Fruit fly (Drosophila melanogaster) whole organism, embryonic: ENCODE data around the gene Pex16.

Experiments used
- ATbp ChIP-seq: fragments of 200-800 bp; sonication (Bioruptor generic); optimal IDR thresholded peaks from 2 replicates; lab custom pipeline; 2017; ENCODE audit warnings: missing biosample characterization, mild to moderate bottlenecking, missing genetic modification characterization, missing genetic modification reagents
- Ada2b ChIP-seq: fragments of 200-800 bp; sonication (Bioruptor generic); IDR thresholded peaks from 2 replicates; pipeline ENCODE4 v1.3.6; 2022; ENCODE audit warnings: missing biosample characterization, missing genetic modification characterization
- Antp ChIP-seq: fragments of 200-800 bp; sonication (Bioruptor generic); optimal IDR thresholded peaks from 3 replicates; lab custom pipeline; 2016; ENCODE audit warnings: missing biosample characterization, missing genetic modification characterization
- CG10147 ChIP-seq: fragments of 200-800 bp; sonication (Bioruptor generic); optimal IDR thresholded peaks from 2 replicates; lab custom pipeline; 2019; ENCODE audit warnings: missing biosample characterization, mild to moderate bottlenecking, missing genetic modification characterization, moderate library complexity
- CG10366 ChIP-seq: fragments of 200-800 bp; sonication (Bioruptor generic); IDR thresholded peaks from 2 replicates; pipeline ENCODE4 v1.3.6; 2022; ENCODE audit warnings: missing biosample characterization, missing genetic modification characterization
- CG10565 ChIP-seq: fragments of 200-800 bp; sonication (Bioruptor generic); optimal IDR thresholded peaks from 3 replicates; lab custom pipeline; 2016; ENCODE audit warnings: missing biosample characterization, mild to moderate bottlenecking, missing genetic modification characterization
- CG10979 ChIP-seq: fragments of 200-800 bp; sonication (Bioruptor generic); optimal IDR thresholded peaks from 2 replicates; lab custom pipeline; 2018; ENCODE audit warnings: missing biosample characterization, mild to moderate bottlenecking, missing genetic modification characterization, moderate library complexity
- CG11456 ChIP-seq: fragments of 200-800 bp; sonication (Bioruptor generic); IDR thresholded peaks from 3 replicates; pipeline ENCODE4 v1.3.6; 2022; ENCODE audit warnings: missing biosample characterization, missing genetic modification characterization
- CG11696 ChIP-seq: fragments of 200-800 bp; sonication (Bioruptor generic); IDR thresholded peaks from 2 replicates; pipeline ENCODE4 v1.3.6; 2022; ENCODE audit warnings: missing biosample characterization, missing genetic modification characterization
- CG12942 ChIP-seq: fragments of 200-800 bp; sonication (Bioruptor generic); optimal IDR thresholded peaks from 3 replicates; lab custom pipeline; 2016; ENCODE audit warnings: missing biosample characterization, missing genetic modification characterization
- CG16813 ChIP-seq: fragments of 200-800 bp; sonication (Bioruptor generic); IDR thresholded peaks from 3 replicates; pipeline ENCODE4 v1.3.6; 2022; ENCODE audit warnings: missing biosample characterization, missing genetic modification characterization; ENCODE audit not compliant: partially characterized antibody
- CG17568 ChIP-seq: fragments of 200-800 bp; sonication (Bioruptor generic); optimal IDR thresholded peaks from 2 replicates; lab custom pipeline; 2018; ENCODE audit warnings: missing biosample characterization, mild to moderate bottlenecking, missing genetic modification characterization, moderate library complexity
- CG18599 ChIP-seq: fragments of 200-800 bp; sonication (Bioruptor generic); optimal IDR thresholded peaks from 3 replicates; lab custom pipeline; 2017; ENCODE audit warnings: missing biosample characterization, missing genetic modification characterization, mild to moderate bottlenecking, moderate library complexity, missing genetic modification reagents
- CG30431 ChIP-seq: fragments of 200-800 bp; sonication (Bioruptor generic); optimal IDR thresholded peaks from 2 replicates; lab custom pipeline; 2017; ENCODE audit warnings: missing biosample characterization, missing genetic modification characterization
- CG3163 ChIP-seq: fragments of 200-800 bp; sonication (Bioruptor generic); optimal IDR thresholded peaks from 3 replicates; lab custom pipeline; 2016; ENCODE audit warnings: missing biosample characterization, missing genetic modification characterization
- CG34422 ChIP-seq: fragments of 200-800 bp; sonication (Bioruptor generic); IDR thresholded peaks from 3 replicates; pipeline ENCODE4 v1.3.6; 2022; ENCODE audit warnings: missing biosample characterization, missing genetic modification characterization
- CG3838 ChIP-seq: fragments of 200-800 bp; sonication (Bioruptor generic); optimal IDR thresholded peaks from 3 replicates; lab custom pipeline; 2016; ENCODE audit warnings: missing biosample characterization, missing genetic modification characterization
- CG3847 ChIP-seq: fragments of 200-800 bp; sonication (Bioruptor generic); IDR thresholded peaks from 2 replicates; pipeline ENCODE4 v1.3.6; 2022; ENCODE audit warnings: missing biosample characterization, missing genetic modification characterization
- CG4328 ChIP-seq: fragments of 200-800 bp; sonication (Bioruptor generic); optimal IDR thresholded peaks from 3 replicates; lab custom pipeline; 2017; ENCODE audit warnings: missing biosample characterization, missing genetic modification reagents, missing genetic modification characterization
- CG4424 ChIP-seq: fragments of 200-800 bp; sonication (Bioruptor generic); optimal IDR thresholded peaks from 3 replicates; lab custom pipeline; 2016; ENCODE audit warnings: missing biosample characterization, missing genetic modification characterization
- CG4617 ChIP-seq: fragments of 200-800 bp; sonication (Bioruptor generic); optimal IDR thresholded peaks from 3 replicates; lab custom pipeline; 2016; ENCODE audit warnings: missing biosample characterization, missing genetic modification characterization, borderline replicate concordance
- CG4854 ChIP-seq: fragments of 200-800 bp; sonication (Bioruptor generic); optimal IDR thresholded peaks from 2 replicates; lab custom pipeline; 2016; ENCODE audit warnings: missing biosample characterization, missing genetic modification characterization, inconsistent platforms
- CG5245 ChIP-seq: fragments of 200-800 bp; sonication (Bioruptor generic); optimal IDR thresholded peaks from 3 replicates; lab custom pipeline; 2016; ENCODE audit warnings: missing biosample characterization, missing genetic modification characterization
- CG6175 ChIP-seq: fragments of 200-800 bp; sonication (Bioruptor generic); IDR thresholded peaks from 3 replicates; pipeline ENCODE4 v1.3.6; 2022; ENCODE audit warnings: missing biosample characterization, missing genetic modification characterization
- CG7372 ChIP-seq: fragments of 200-800 bp; sonication (Bioruptor generic); IDR thresholded peaks from 2 replicates; pipeline ENCODE4 v1.3.6; 2022; ENCODE audit warnings: missing biosample characterization, missing genetic modification characterization
- Dref ChIP-seq: fragments of 200-800 bp; sonication (Bioruptor generic); IDR thresholded peaks from 2 replicates; pipeline ENCODE4 v1.3.6; 2022; ENCODE audit warnings: missing biosample characterization, missing genetic modification characterization
- Gug ChIP-seq: fragments of 200-800 bp; sonication (Bioruptor generic); IDR thresholded peaks from 4 replicates; pipeline ENCODE4 v1.3.6; 2022; ENCODE audit warnings: missing biosample characterization, missing genetic modification characterization
- HLH3B ChIP-seq: fragments of 200-800 bp; sonication (Bioruptor generic); IDR thresholded peaks from 2 replicates; pipeline ENCODE4 v1.3.6; 2022; ENCODE audit warnings: missing biosample characterization, missing genetic modification characterization
- Hmx ChIP-seq: fragments of 200-800 bp; sonication (Bioruptor generic); optimal IDR thresholded peaks from 2 replicates; lab custom pipeline; 2016; ENCODE audit warnings: missing biosample characterization, missing genetic modification characterization
- Lhr ChIP-seq: fragments of 200-800 bp; sonication (Bioruptor generic); optimal IDR thresholded peaks from 3 replicates; lab custom pipeline; 2017; ENCODE audit warnings: mild to moderate bottlenecking, missing biosample characterization, missing genetic modification reagents, missing genetic modification characterization
- MESR4 ChIP-seq: fragments of 200-800 bp; sonication (Bioruptor generic); optimal IDR thresholded peaks from 2 replicates; lab custom pipeline; 2018; ENCODE audit warnings: missing biosample characterization, mild to moderate bottlenecking, missing genetic modification characterization, moderate library complexity
- Myb ChIP-seq: fragments of 200-800 bp; sonication (Bioruptor generic); optimal IDR thresholded peaks from 2 replicates; lab custom pipeline; 2016; ENCODE audit warnings: missing biosample characterization, missing genetic modification characterization
- Opbp ChIP-seq: fragments of 200-800 bp; sonication (Bioruptor generic); IDR thresholded peaks from 3 replicates; pipeline ENCODE4 v1.3.6; 2022; ENCODE audit warnings: missing biosample characterization, missing genetic modification characterization; ENCODE audit not compliant: partially characterized antibody
- PHDP ChIP-seq: fragments of 200-800 bp; sonication (Bioruptor generic); optimal IDR thresholded peaks from 3 replicates; lab custom pipeline; 2018; ENCODE audit warnings: missing biosample characterization, mild to moderate bottlenecking, missing genetic modification characterization, moderate library complexity
- Xbp1 ChIP-seq: fragments of 200-800 bp; sonication (Bioruptor generic); optimal IDR thresholded peaks from 3 replicates; lab custom pipeline; 2016; ENCODE audit warnings: missing biosample characterization, mild to moderate bottlenecking, missing genetic modification characterization
- al ChIP-seq: fragments of 200-800 bp; sonication (Bioruptor generic); IDR thresholded peaks from 2 replicates; pipeline ENCODE4 v1.3.6; 2022; ENCODE audit warnings: missing biosample characterization, missing genetic modification characterization
- bab2 ChIP-seq: fragments of 200-800 bp; sonication (Bioruptor generic); optimal IDR thresholded peaks from 2 replicates; lab custom pipeline; 2016; ENCODE audit warnings: missing biosample characterization, missing genetic modification characterization
- bsh ChIP-seq, 2 experiments: fragments of 200-800 bp; sonication (Bioruptor generic); optimal IDR thresholded peaks; 2 replicates each; lab custom pipeline; 2017 to 2018; ENCODE audit warnings: mild to moderate bottlenecking in 2 of 2, missing biosample characterization in 2 of 2, missing genetic modification characterization in 2 of 2, moderate library complexity in 1 of 2
- crp ChIP-seq, 2 experiments: fragments of 200-800 bp; sonication (Bioruptor generic); optimal IDR thresholded peaks; 2 replicates in 1 of 2; 3 replicates in 1 of 2; lab custom pipeline; 2017; ENCODE audit warnings: missing biosample characterization in 2 of 2, missing genetic modification characterization in 2 of 2, mild to moderate bottlenecking in 1 of 2, moderate library complexity in 1 of 2
- dati ChIP-seq: fragments of 200-800 bp; sonication (Bioruptor generic); IDR thresholded peaks from 2 replicates; pipeline ENCODE4 v1.3.6; 2022; ENCODE audit warnings: missing biosample characterization, missing genetic modification characterization
- en ChIP-seq: fragments of 200-800 bp; sonication (Bioruptor generic); optimal IDR thresholded peaks from 2 replicates; lab custom pipeline; 2016; ENCODE audit warnings: missing biosample characterization, missing genetic modification characterization
- fd64A ChIP-seq: fragments of 200-800 bp; sonication (Bioruptor generic); optimal IDR thresholded peaks from 3 replicates; lab custom pipeline; 2018; ENCODE audit warnings: missing biosample characterization, mild to moderate bottlenecking, missing genetic modification characterization
- ken ChIP-seq: fragments of 200-800 bp; sonication (Bioruptor generic); IDR thresholded peaks from 3 replicates; pipeline ENCODE4 v1.3.6; 2022; ENCODE audit warnings: missing biosample characterization, missing genetic modification characterization
- nmo ChIP-seq: fragments of 200-800 bp; sonication (Bioruptor generic); optimal IDR thresholded peaks from 2 replicates; lab custom pipeline; 2018; ENCODE audit warnings: missing biosample characterization, mild to moderate bottlenecking, missing genetic modification characterization, moderate library complexity
- psq ChIP-seq: fragments of 200-800 bp; sonication (Bioruptor generic); optimal IDR thresholded peaks from 2 replicates; lab custom pipeline; 2017; ENCODE audit warnings: missing biosample characterization, missing genetic modification characterization
- sna ChIP-seq: fragments of 200-800 bp; sonication (Bioruptor generic); IDR thresholded peaks from 2 replicates; pipeline ENCODE4 v1.3.6; 2022; ENCODE audit warnings: missing biosample characterization, missing genetic modification characterization; ENCODE audit not compliant: partially characterized antibody
- sr ChIP-seq: fragments of 200-800 bp; sonication (Bioruptor generic); IDR thresholded peaks from 3 replicates; pipeline ENCODE4 v1.3.6; 2022; ENCODE audit warnings: missing biosample characterization, missing genetic modification characterization
- zen2 ChIP-seq: fragments of 200-800 bp; sonication (Bioruptor generic); IDR thresholded peaks from 3 replicates; pipeline ENCODE4 v1.3.6; 2022; ENCODE audit warnings: missing biosample characterization, missing genetic modification characterization; ENCODE audit not compliant: partially characterized antibody
- zfh1 ChIP-seq: fragments of 200-800 bp; sonication (Bioruptor generic); IDR thresholded peaks from 3 replicates; pipeline ENCODE4 v1.3.6; 2022; ENCODE audit warnings: missing biosample characterization, missing genetic modification characterization

Gene Pex16

dm6 chr3L:20809088-20809999 lies 31.3 kb upstream of the Pex16 start, which contains the start of the genes CG3634 and HIPP1 (continued):
- TF ChIP-seq Lhr (GFP tag; lab: Kevin White, UChicago) (peak; percentile 51), fd64A (GFP tag; lab: Kevin White, UChicago) (no peak), CG5245 (GFP tag; lab: Kevin White, UChicago) (no peak), dati (GFP tag; lab: Robert Waterston, UW) (no peak), CG10366 (GFP tag; lab: Robert Waterston, UW) (no peak), CG11696 (GFP tag; lab: Robert Waterston, UW) (no peak), CG3163 (GFP tag; lab: Kevin White, UChicago) (no peak), CG3847 (GFP tag; lab: Robert Waterston, UW) (peak; percentile 5; the same call in 1 of the 2 replicates), crp (GFP tag; optimal IDR thresholded peaks at IDR 0.05; lab: Kevin White, UChicago) (no peak), Myb (GFP tag; lab: Kevin White, UChicago) (peak; percentile 9), zfh1 (GFP tag; lab: Robert Waterston, UW) (no peak), CG10565 (GFP tag; lab: Kevin White, UChicago) (no peak), CG10979 (tag; lab: Kevin White, UChicago) (no peak), CG4328 (GFP tag; lab: Kevin White, UChicago) (no peak), CG4424 (GFP tag; lab: Kevin White, UChicago) (no peak), al (GFP tag; lab: Robert Waterston, UW) (no peak), HLH3B (GFP tag; lab: Robert Waterston, UW) (no peak), ATbp (GFP tag; lab: Kevin White, UChicago) (no peak), psq (GFP tag; lab: Kevin White, UChicago) (no peak), CG3838 (GFP tag; lab: Kevin White, UChicago) (no peak), bsh (GFP tag; optimal IDR thresholded peaks at IDR 0.05; lab: Kevin White, UChicago) (no peak), Ada2b (GFP tag; lab: Robert Waterston, UW) (no peak), bab2 (GFP tag; lab: Kevin White, UChicago) (no peak), CG6175 (GFP tag; lab: Robert Waterston, UW) (no peak), CG12942 (no peak), Opbp (GFP tag; lab: Robert Waterston, UW) (0 out of 3 replicates have a peak, but pooled peaks have one; percentile 24), ken (no peak), Hmx (no peak), zen2 (peak; percentile 52; the same call in 1 of the 3 replicates), nmo (GFP tag; lab: Kevin White, UChicago) (peak; percentile 62), PHDP (tag; lab: Kevin White, UChicago) (no peak), CG10147 (GFP tag; lab: Kevin White, UChicago) (no peak), en (GFP tag; lab: Kevin White, UChicago) (no peak), CG11456 (GFP tag; lab: Robert Waterston, UW) (0 out of 3 replicates have a peak, but pooled peaks have one; percentile 14), MESR4 (GFP tag; lab: Kevin White, UChicago) (peak; percentile 90), Xbp1 (GFP tag; lab: Kevin White, UChicago) (no peak), CG30431 (GFP tag; lab: Kevin White, UChicago) (no peak), CG4854 (GFP tag; lab: Kevin White, UChicago) (no peak), sr (GFP tag; lab: Robert Waterston, UW) (no peak), CG16813 (GFP tag; lab: Robert Waterston, UW) (peak; percentile 50; the same call in 2 of the 3 replicates), Dref (peak; percentile 65), CG18599 (no peak), CG7372 (GFP tag; lab: Robert Waterston, UW) (no peak), CG34422 (GFP tag; lab: Robert Waterston, UW) (no peak), CG4617 (GFP tag; lab: Kevin White, UChicago) (peak; percentile 71), Gug (GFP tag; lab: Robert Waterston, UW) (no peak), sna (GFP tag; lab: Robert Waterston, UW) (peak; percentile 44; the same call in 1 of the 2 replicates), Antp (GFP tag; lab: Kevin White, UChicago) (no peak), CG17568 (GFP tag; lab: Kevin White, UChicago) (no peak)
